Worm (Caenorhabditis elegans): Measurements from ENCODE around the gene F47D12.9.
A peak's percentile ranks its signal among the peaks of the same experiment; 100 is the strongest.

The F47D12.9 gene

DNA sequence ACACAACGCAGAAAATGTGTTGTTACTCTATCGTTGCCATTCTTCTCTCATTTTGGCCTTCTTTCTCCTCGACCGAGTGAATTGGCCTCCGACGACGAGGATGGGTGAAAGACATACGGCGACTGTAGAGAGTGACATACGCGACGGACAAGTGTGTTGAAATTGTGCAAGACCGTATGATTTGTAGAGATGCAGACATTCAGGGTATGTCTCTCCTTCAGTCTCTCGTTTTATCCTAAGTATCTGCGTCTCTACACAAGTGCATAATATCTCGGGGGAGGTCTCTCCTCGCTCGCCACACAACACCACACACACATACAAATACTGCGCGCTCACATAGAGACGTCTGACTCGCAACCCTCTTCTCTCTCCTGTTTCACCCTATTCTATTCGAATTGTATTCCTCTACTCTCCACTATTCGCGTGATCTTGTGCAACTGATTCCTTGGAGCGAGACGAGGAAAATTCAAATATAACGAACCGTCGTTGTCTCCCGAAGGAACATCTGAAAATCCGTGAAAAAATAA, 23.0 kb downstream of the F47D12.9 start, which contains the start of gene hmg-1.2 (continued):
- peak; percentile 65 for TF ChIP-seq madf-10 (tag; optimal IDR thresholded peaks at IDR 0.05)
- TF ChIP-seq ztf-22 (GFP tag; optimal IDR thresholded peaks at IDR 0.05) = peak; percentile 12
- TF ChIP-seq lin-54 (GFP tag; optimal IDR thresholded peaks at IDR 0.05) = peak; percentile 39
- TF ChIP-seq unc-130 (GFP tag; optimal IDR thresholded peaks at IDR 0.05) = no peak
- no peak for TF ChIP-seq nfya-1 (tag; optimal IDR thresholded peaks at IDR 0.05; ENCODE audit: borderline replicate concordance, insufficient read depth)
- peak; percentile 76 for TF ChIP-seq ZK185.1 (tag; optimal IDR thresholded peaks at IDR 0.05; ENCODE audit: poor library complexity, severe bottlenecking)
- no peak for TF ChIP-seq ceh-100 (GFP tag; IDR thresholded peaks at IDR 0.05)
- TF ChIP-seq attf-3 (GFP tag; conservative IDR thresholded peaks at IDR 0.05) = no peak
- TF ChIP-seq nfyb-1 (GFP tag; IDR thresholded peaks at IDR 0.05) = peak; percentile 86
- no peak for TF ChIP-seq aptf-3 (GFP tag; IDR thresholded peaks at IDR 0.05)
- peak; percentile 83 for TF ChIP-seq unc-62 (GFP tag; optimal IDR thresholded peaks at IDR 0.05)
- no peak for TF ChIP-seq B0019.2 (GFP tag; conservative IDR thresholded peaks at IDR 0.05)
- no peak for TF ChIP-seq die-1 (tag; optimal IDR thresholded peaks at IDR 0.05)
- TF ChIP-seq rec-8 (tag; optimal IDR thresholded peaks at IDR 0.05) = no peak
- no peak for TF ChIP-seq nhr-179 (tag; optimal IDR thresholded peaks at IDR 0.05)
- no peak for TF ChIP-seq Y67H2A.10 (GFP tag; conservative IDR thresholded peaks at IDR 0.05)
- no peak for TF ChIP-seq efl-1 (GFP tag; optimal IDR thresholded peaks at IDR 0.05)
- TF ChIP-seq ceh-79 (tag; optimal IDR thresholded peaks at IDR 0.05) = peak; percentile 32
- TF ChIP-seq nhr-120 (GFP tag; IDR thresholded peaks at IDR 0.05) = no peak
- peak; percentile 69 for TF ChIP-seq ztf-26 (tag; optimal IDR thresholded peaks at IDR 0.05)
- peak; percentile 67 for TF ChIP-seq atf-7 (tag; optimal IDR thresholded peaks at IDR 0.05)
- TF ChIP-seq let-607 (tag; optimal IDR thresholded peaks at IDR 0.05) = peak in 1 of 2 experiments; percentile 29
- no peak for TF ChIP-seq akir-1 (GFP tag; optimal IDR thresholded peaks at IDR 0.05)
- TF ChIP-seq repo-1 (tag; optimal IDR thresholded peaks at IDR 0.05) = peak; percentile 73
- TF ChIP-seq ccch-3 (GFP tag; optimal IDR thresholded peaks at IDR 0.05) = no peak
- peak; percentile 47; the same call in 1 of the 2 replicates for TF ChIP-seq rcor-1 (GFP tag; IDR thresholded peaks at IDR 0.05)
- TF ChIP-seq zfh-2 (GFP tag; conservative IDR thresholded peaks at IDR 0.05) = no peak
- no peak; the same call in 1 of the 2 replicates for TF ChIP-seq ekl-4 (GFP tag; IDR thresholded peaks at IDR 0.05)
- TF ChIP-seq Y95B8A.8 (GFP tag; IDR thresholded peaks at IDR 0.05) = no peak
- peak; percentile 73 for TF ChIP-seq dox-1 (GFP tag; IDR thresholded peaks at IDR 0.05)

DNA sequence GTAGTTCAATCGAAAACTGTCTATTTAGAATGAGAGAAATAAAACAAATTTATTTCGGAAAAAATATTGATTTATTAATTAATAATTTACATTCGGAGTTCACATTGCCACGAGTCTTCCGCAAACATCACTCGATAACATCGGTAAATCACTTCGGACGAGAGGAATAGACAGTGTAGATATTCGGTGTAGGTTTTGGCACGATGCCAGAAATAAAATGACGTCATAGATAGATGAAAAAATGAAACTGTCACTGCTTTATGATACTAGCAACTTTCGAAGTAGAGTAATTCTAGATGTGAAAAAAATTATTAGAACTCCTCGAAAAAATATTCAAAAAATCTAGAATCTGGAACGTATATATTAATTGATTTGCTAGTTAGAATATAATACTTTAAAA, 23.7 kb downstream of the F47D12.9 start:
- TF ChIP-seq let-607 (tag; optimal IDR thresholded peaks at IDR 0.05) = no peak
- TF ChIP-seq hmg-1.2 (GFP tag; IDR thresholded peaks at IDR 0.05) = peak; percentile 20; the same call in 1 of the 2 replicates
- peak; percentile 3 for TF ChIP-seq atf-7 (tag; optimal IDR thresholded peaks at IDR 0.05)

DNA sequence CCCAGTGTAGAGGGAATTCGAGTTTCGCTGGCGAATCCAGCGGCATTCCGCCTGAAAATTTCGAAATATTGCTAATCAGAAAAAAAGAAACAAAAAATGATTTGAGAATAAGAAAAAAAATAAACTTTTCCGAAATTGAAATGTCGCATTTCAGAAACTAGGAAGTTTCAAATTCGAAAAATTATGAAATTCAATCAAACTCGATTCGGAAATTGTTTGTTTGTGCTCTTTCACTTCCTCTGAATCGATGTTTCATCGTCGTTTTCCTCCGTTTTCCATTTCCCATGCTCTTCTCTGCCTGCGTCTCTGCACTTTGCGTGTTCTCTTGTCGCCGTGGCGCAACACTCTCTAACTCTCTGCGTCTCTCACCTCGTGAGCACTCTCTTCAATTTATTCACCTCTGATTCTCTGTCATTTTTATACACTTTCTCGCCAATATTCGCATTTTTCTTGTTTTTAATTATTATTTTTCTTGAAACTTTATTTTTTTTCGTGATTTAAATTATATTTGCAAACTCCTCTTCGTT, 24.8 kb downstream of the F47D12.9 start, which contains the start of gene C18F10.7:
TSS of gene C18F10.7 (minus strand) at position 51 of the 527 bp plus-strand sequence.
- TF ChIP-seq nhr-179 (tag; optimal IDR thresholded peaks at IDR 0.05) = no peak
- TF ChIP-seq F33H1.4 (GFP tag; IDR thresholded peaks at IDR 0.05) = peak; percentile 47
- TF ChIP-seq T26A5.8 (tag; optimal IDR thresholded peaks at IDR 0.05) = no peak
- no peak for TF ChIP-seq hlh-26 (GFP tag; conservative IDR thresholded peaks at IDR 0.05)
- no peak for TF ChIP-seq hrde-1 (tag; optimal IDR thresholded peaks at IDR 0.05; ENCODE audit: borderline replicate concordance)
- TF ChIP-seq Y53G8AR.9 (GFP tag; conservative IDR thresholded peaks at IDR 0.05) = peak; percentile 42; the same call in 1 of the 2 replicates
- TF ChIP-seq mes-4 (tag; optimal IDR thresholded peaks at IDR 0.05) = no peak
- no peak for TF ChIP-seq mxl-1 (tag; optimal IDR thresholded peaks at IDR 0.05)
- TF ChIP-seq D2030.7 (GFP tag; IDR thresholded peaks at IDR 0.05) = peak; percentile 58
- TF ChIP-seq hlh-12 (tag; optimal IDR thresholded peaks at IDR 0.05) = no peak
- no peak for TF ChIP-seq Y95B8A.8 (GFP tag; IDR thresholded peaks at IDR 0.05)
- TF ChIP-seq efl-1 (GFP tag; optimal IDR thresholded peaks at IDR 0.05) = peak; percentile 35
- no peak for TF ChIP-seq nhr-120 (GFP tag; IDR thresholded peaks at IDR 0.05)
- TF ChIP-seq snpc-1.1 (tag; optimal IDR thresholded peaks at IDR 0.05; ENCODE audit: insufficient read depth) = no peak
- no peak for TF ChIP-seq nfya-1 (tag; optimal IDR thresholded peaks at IDR 0.05; ENCODE audit: borderline replicate concordance, insufficient read depth)
- peak; percentile 18; the same call in 1 of the 2 replicates for TF ChIP-seq egrh-3 (GFP tag; IDR thresholded peaks at IDR 0.05)
- no peak for TF ChIP-seq ceh-79 (tag; optimal IDR thresholded peaks at IDR 0.05)
- TF ChIP-seq ceh-100 (GFP tag; IDR thresholded peaks at IDR 0.05) = no peak
- TF ChIP-seq nhr-27 (tag; optimal IDR thresholded peaks at IDR 0.05) = no peak
- TF ChIP-seq pbrm-1 (GFP tag; IDR thresholded peaks at IDR 0.05) = peak; percentile 60; the same call in 1 of the 2 replicates
